Comparison of ENCODE assay signal across 1 fruit fly cellular context in the genomic region with DNA sequence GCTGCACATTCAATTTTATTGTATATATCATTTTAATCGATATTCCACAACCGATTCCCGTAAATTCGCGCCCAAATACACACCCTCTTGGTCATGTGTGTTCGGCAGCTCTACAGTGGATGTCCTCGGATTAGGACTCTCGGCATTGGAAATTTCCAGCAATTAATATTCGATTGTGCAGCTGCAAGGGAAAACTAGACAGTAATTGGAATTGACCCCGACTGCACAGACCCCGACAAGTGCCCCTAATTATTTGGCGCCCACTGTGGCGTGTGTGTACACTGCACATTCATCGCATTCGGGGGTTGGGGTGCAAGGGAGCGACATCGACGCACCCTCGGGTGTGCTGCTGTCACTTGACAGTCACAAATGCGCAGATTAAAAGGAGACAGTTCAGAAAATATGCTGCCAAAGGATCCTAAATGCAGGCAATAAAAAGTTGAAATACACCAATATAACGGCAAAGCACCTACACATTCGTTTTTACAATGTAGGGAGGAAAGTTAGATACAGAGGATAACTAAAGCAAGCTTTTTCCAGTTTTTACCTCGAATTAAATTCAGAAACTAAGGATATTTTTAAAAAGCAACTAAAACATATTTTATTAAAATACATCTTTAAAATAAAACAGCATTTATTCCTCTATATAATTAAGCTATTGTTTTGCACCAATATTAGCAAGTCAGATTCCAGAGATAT.
TF ChIP-seq lines count a peak whose summit lies in the region.

No protein-coding gene starts in this region.

TF ChIP-seq in whole organism, embryonic, 481 proteins besides CTCF, POLR2A, EP300 and RAD21 (continued from another document):
- TF ChIP-seq D19A (tag; optimal IDR thresholded peaks at IDR 0.05; lab: Kevin White, UChicago) (no peak), ken (GFP tag; IDR thresholded peaks at IDR 0.05; lab: Robert Waterston, UW) (no peak), en (GFP tag; optimal IDR thresholded peaks at IDR 0.05; lab: Kevin White, UChicago) (no peak), dimm (GFP tag; IDR thresholded peaks at IDR 0.05; lab: Robert Waterston, UW) (no peak), hth (optimal IDR thresholded peaks at IDR 0.05; lab: Kevin White, UChicago) (no peak), tup (GFP tag; optimal IDR thresholded peaks at IDR 0.05; lab: Kevin White, UChicago) (no peak), cas (GFP tag; IDR thresholded peaks at IDR 0.05; lab: Robert Waterston, UW) (no peak), Optix (GFP tag; IDR thresholded peaks at IDR 0.05; lab: Robert Waterston, UW) (peak; percentile 39; the same call in 1 of the 3 replicates), lmd (GFP tag; IDR thresholded peaks at IDR 0.05; lab: Robert Waterston, UW) (0 out of 2 replicates have a peak, but pooled peaks have one; percentile 19), Gsc (GFP tag; IDR thresholded peaks at IDR 0.05; lab: Robert Waterston, UW) (no peak), CG7839 (tag; optimal IDR thresholded peaks at IDR 0.05; lab: Kevin White, UChicago) (no peak), CG2129 (GFP tag; IDR thresholded peaks at IDR 0.05; lab: Robert Waterston, UW; ENCODE audit: partially characterized antibody) (no peak), eyg (GFP tag; optimal IDR thresholded peaks at IDR 0.05; lab: Kevin White, UChicago) (no peak), sens-2 (GFP tag; IDR thresholded peaks at IDR 0.05; lab: Robert Waterston, UW) (no peak), CG17912 (GFP tag; optimal IDR thresholded peaks at IDR 0.05; lab: Kevin White, UChicago) (no peak), CG11695 (GFP tag; IDR thresholded peaks at IDR 0.05; lab: Robert Waterston, UW) (peak; percentile 35; the same call in 1 of the 3 replicates), Meics (GFP tag; optimal IDR thresholded peaks at IDR 0.05; lab: Kevin White, UChicago) (no peak), CG13624 (GFP tag; optimal IDR thresholded peaks at IDR 0.05; lab: Kevin White, UChicago) (no peak), GATAe (GFP tag; conservative IDR thresholded peaks at IDR 0.05; lab: Robert Waterston, UW) (no peak), Awh (GFP tag; IDR thresholded peaks at IDR 0.05; lab: Robert Waterston, UW) (peak; percentile 45; the same call in 1 of the 2 replicates), Spps (tag; optimal IDR thresholded peaks at IDR 0.05; lab: Kevin White, UChicago) (no peak), CG11456 (GFP tag; IDR thresholded peaks at IDR 0.05; lab: Robert Waterston, UW) (no peak), Aef1 (GFP tag; IDR thresholded peaks at IDR 0.05; lab: Robert Waterston, UW) (no peak), trem (tag; optimal IDR thresholded peaks at IDR 0.05; lab: Kevin White, UChicago) (no peak), CG1529 (GFP tag; optimal IDR thresholded peaks at IDR 0.05; lab: Kevin White, UChicago) (no peak), Sry-β (GFP tag; optimal IDR thresholded peaks at IDR 0.05; lab: Kevin White, UChicago) (no peak), ftz-f1 (GFP tag; optimal IDR thresholded peaks at IDR 0.05; lab: Kevin White, UChicago) (no peak), wdn (GFP tag; IDR thresholded peaks at IDR 0.05; lab: Robert Waterston, UW) (no peak), prd (optimal IDR thresholded peaks at IDR 0.05; lab: Kevin White, UChicago) (no peak), prd (GFP tag; IDR thresholded peaks at IDR 0.05; lab: Robert Waterston, UW) (peak; percentile 37; the same call in 2 of the 3 replicates), Ptx1 (GFP tag; IDR thresholded peaks at IDR 0.05; lab: Robert Waterston, UW) (peak; percentile 10; the same call in 1 of the 2 replicates), Doc2 (GFP tag; IDR thresholded peaks at IDR 0.05; lab: Robert Waterston, UW) (no peak), CG10209 (GFP tag; optimal IDR thresholded peaks at IDR 0.05; lab: Kevin White, UChicago) (no peak), Stat92E (GFP tag; optimal IDR thresholded peaks at IDR 0.05; lab: Kevin White, UChicago) (no peak), aop (GFP tag; IDR thresholded peaks at IDR 0.05; lab: Robert Waterston, UW) (no peak), Adf1 (GFP tag; IDR thresholded peaks at IDR 0.05; lab: Robert Waterston, UW) (no peak), Six4 (GFP tag; optimal IDR thresholded peaks at IDR 0.05; lab: Kevin White, UChicago) (no peak), dmrt11E (tag; optimal IDR thresholded peaks at IDR 0.05; lab: Kevin White, UChicago) (peak; percentile 7), CG2116 (GFP tag; optimal IDR thresholded peaks at IDR 0.05; lab: Kevin White, UChicago) (no peak), bbx (GFP tag; IDR thresholded peaks at IDR 0.05; lab: Robert Waterston, UW; ENCODE audit: partially characterized antibody) (no peak), Lhr (GFP tag; optimal IDR thresholded peaks at IDR 0.05; lab: Kevin White, UChicago) (no peak), CG8089 (GFP tag; optimal IDR thresholded peaks at IDR 0.05; lab: Kevin White, UChicago) (no peak), CG11504 (tag; optimal IDR thresholded peaks at IDR 0.05; lab: Kevin White, UChicago) (no peak), fd96Cb (tag; optimal IDR thresholded peaks at IDR 0.05; lab: Kevin White, UChicago) (no peak), onecut (GFP tag; IDR thresholded peaks at IDR 0.05; lab: Robert Waterston, UW) (0 out of 2 replicates have a peak, but pooled peaks have one; percentile 1), ems (GFP tag; optimal IDR thresholded peaks at IDR 0.05; lab: Kevin White, UChicago) (no peak), gsb-n (tag; optimal IDR thresholded peaks at IDR 0.05; lab: Kevin White, UChicago) (no peak), vvl (GFP tag; IDR thresholded peaks at IDR 0.05; lab: Robert Waterston, UW) (peak; percentile 28; the same call in 1 of the 2 replicates), CG34376 (GFP tag; optimal IDR thresholded peaks at IDR 0.05; lab: Kevin White, UChicago) (no peak), bab2 (GFP tag; optimal IDR thresholded peaks at IDR 0.05; lab: Kevin White, UChicago) (no peak), CG7556 (GFP tag; optimal IDR thresholded peaks at IDR 0.05; lab: Kevin White, UChicago) (no peak), HLH4C (GFP tag; IDR thresholded peaks at IDR 0.05; lab: Robert Waterston, UW; ENCODE audit: partially characterized antibody) (no peak), Sox100B (GFP tag; optimal IDR thresholded peaks at IDR 0.05; lab: Kevin White, UChicago) (no peak), CG11560 (tag; IDR thresholded peaks at IDR 0.05; lab: Robert Waterston, UW) (no peak), da (GFP tag; optimal IDR thresholded peaks at IDR 0.05; lab: Kevin White, UChicago) (no peak), YL-1 (GFP tag; optimal IDR thresholded peaks at IDR 0.05; lab: Kevin White, UChicago) (no peak), kni (GFP tag; optimal IDR thresholded peaks at IDR 0.05; lab: Kevin White, UChicago) (no peak), h (optimal IDR thresholded peaks at IDR 0.05; lab: Kevin White, UChicago) (no peak), tx (GFP tag; optimal IDR thresholded peaks at IDR 0.05; lab: Kevin White, UChicago) (no peak), wek (GFP tag; optimal IDR thresholded peaks at IDR 0.05; lab: Kevin White, UChicago) (no peak), luna (GFP tag; optimal IDR thresholded peaks at IDR 0.05; lab: Kevin White, UChicago) (no peak), CG1832 (GFP tag; optimal IDR thresholded peaks at IDR 0.05; lab: Kevin White, UChicago) (no peak), CG31388 (GFP tag; optimal IDR thresholded peaks at IDR 0.05; lab: Kevin White, UChicago) (no peak), CG12942 (GFP tag; optimal IDR thresholded peaks at IDR 0.05; lab: Kevin White, UChicago) (no peak), ato (GFP tag; IDR thresholded peaks at IDR 0.05; lab: Robert Waterston, UW; ENCODE audit: partially characterized antibody) (no peak), BtbVII (GFP tag; optimal IDR thresholded peaks at IDR 0.05; lab: Kevin White, UChicago) (no peak)
TF ChIP-seq in whole organism, embryonic: peak in this region for 36.
